Fruit fly (Drosophila melanogaster) ovary, adult (tissue): ENCODE data around the gene CG4783.

Experiments
- CG17801 ChIP-seq: fragments of 200-800 bp; optimal IDR thresholded peaks from 2 replicates; lab custom pipeline; 2019; ENCODE audit warnings: missing biosample characterization, mild to moderate bottlenecking, missing genetic modification characterization, moderate library complexity; ENCODE audit not compliant: partially characterized antibody

CG4783 gene

DNA sequence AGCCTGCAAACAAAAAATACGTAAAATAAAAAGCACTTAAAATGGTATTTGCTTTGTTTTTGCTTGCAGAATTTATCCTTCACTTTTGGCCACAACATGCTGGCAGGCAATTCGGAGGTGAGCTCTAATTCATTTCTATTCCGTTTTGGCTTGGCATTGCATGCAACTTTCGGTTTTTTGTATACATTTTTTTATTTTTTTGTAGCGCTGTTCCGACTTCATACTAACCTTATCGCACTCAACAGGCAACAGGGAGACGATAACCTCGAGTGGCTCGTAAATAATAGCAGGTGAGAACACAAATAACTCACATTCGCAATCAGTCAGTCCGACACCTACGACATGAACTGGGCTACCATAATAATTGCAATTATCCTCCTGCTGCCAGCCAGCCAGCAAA lies at the start of gene CG4783:
Gene CG4783 (plus strand): TSS at position 301 of the 400 bp plus-strand sequence.
- no peak for TF ChIP-seq CG17801

DNA sequence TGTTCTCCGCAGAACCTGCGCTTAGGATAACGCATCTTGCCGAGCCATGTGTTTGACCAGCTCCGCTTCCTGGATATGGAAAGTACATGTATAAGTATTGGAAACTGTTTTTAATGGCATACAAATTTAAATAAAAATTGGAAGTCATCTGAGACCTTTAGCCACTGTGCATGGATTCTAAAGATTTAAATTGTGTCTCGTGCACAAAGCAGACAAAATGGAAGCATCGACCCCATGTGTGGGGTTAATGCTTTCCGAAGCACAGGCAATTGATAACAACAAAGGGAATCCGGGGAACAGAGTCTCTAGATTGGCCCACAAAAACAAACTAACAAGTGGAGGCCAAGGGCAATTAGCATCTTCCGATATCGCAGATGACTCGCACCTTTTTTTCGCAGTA lies 46.5 kb upstream of the CG4783 start:
- no peak for TF ChIP-seq CG17801

DNA sequence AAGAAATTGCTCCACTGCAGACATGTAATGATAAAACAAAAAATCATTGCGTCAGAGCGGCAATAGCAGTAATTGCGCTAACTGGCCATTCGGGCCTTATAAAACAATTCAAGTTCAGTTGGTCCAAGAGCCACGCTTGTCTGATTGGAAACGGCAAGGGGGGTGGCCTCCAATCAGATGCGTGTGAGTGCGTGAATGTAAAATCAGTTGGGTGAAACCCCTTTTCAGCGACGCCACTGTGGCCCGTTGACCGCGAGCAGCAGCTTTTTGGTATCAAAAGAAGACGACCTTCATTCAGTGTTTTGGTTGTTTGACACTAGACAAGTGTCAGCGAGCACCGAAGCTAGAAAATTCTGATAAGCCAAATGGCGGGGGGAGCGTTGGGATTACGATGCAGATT lies 45.9 kb upstream of the CG4783 start:
- TF ChIP-seq CG17801, result no peak

DNA sequence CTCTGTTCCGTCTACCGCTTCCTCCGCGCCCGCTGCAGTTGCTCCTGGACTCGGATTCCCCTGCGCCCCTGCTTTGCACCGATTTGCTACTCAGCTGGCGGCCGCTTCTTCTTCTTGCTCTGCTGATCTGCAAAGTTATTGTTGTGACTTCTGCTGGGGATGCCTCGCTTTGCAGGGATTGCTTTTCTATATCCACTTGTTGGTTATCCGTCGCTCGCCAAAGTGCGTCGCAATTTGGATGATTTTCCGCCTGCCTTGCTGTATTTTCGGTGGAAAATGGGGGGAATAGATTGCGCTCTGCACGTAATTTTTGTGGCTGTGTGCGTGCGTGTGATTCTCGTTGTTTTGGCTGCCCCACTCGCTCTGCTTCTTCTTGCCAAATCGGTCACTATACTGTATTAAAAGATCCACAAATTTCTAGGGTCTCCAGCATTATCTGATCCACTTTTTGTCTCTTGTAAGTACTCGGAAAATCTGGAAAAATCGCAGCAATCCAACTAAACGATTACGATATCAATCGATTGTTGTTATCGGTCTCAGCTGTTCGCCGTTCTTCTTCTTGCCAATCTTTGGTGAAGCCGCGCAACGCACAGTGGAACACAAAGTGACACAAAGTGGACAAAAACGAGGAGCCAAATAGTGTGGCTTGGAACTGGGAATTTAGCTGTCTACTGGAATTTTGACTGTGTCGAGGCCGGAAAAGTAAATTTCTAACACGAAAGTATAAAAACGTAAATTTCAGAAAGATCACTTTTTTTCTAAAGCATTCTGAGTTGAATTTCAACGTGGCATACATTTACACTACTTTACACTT lies 45.1 kb upstream of the CG4783 start, which contains the start of gene ClpX:
Gene ClpX (minus strand): TSS at position 764 of the 814 bp plus-strand sequence.
- peak; percentile 54 for TF ChIP-seq CG17801

DNA sequence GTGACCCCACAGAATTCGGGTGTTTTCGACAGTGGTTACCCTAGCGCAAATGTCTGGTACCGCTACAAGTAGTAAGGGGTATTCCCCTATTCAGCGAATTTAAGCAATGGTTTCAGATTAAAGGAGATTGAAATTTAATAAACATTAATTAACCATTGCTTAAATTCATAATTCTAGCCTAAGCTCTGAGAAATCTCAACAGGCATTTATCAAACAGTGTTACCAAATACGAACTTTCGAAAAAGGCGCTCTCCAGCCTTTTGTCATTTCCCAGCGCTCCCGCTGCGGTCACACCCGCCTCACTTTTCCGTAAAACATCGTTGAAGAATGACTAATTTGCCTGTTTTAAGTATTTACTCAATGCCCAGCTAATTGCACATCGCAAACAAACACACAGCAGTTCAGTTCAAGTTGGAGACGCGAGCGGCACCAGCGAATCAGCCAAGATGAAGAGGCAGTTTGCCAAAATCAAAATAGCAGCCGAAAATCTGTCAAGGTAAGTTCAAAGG lies 43.3 kb upstream of the CG4783 start, which contains the start of the genes Surf6 and RhoGAP92B:
Gene Surf6 (minus strand): TSS at position 4 of the 509 bp plus-strand sequence.
Gene RhoGAP92B (plus strand): TSS at position 300 of the 509 bp plus-strand sequence.
- peak; percentile 72 for TF ChIP-seq CG17801

DNA sequence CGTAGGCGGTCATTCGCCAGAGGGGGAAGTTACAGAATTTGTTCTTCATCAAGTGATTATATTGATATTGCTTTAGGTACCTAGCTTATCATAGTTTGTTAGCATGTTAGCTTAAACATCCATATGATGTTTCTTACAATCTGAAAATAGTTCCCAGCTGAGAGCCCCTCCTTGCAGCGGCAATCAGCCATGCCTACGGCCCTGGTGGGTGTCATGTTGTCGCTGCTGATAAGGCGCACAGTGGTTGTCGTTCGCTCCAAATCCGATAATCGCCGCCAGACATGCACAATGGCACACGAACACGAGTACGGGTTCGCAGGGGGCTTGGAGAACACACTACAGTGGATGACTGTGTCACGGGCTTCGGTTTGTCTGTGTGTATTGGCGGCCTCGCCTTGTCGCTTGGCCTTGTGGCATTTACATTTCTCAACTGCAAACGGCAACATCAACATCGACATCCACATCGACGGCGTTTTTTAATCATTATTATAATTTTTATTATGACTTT lies 42.3 kb upstream of the CG4783 start:
- TF ChIP-seq CG17801, result peak; percentile 47

DNA sequence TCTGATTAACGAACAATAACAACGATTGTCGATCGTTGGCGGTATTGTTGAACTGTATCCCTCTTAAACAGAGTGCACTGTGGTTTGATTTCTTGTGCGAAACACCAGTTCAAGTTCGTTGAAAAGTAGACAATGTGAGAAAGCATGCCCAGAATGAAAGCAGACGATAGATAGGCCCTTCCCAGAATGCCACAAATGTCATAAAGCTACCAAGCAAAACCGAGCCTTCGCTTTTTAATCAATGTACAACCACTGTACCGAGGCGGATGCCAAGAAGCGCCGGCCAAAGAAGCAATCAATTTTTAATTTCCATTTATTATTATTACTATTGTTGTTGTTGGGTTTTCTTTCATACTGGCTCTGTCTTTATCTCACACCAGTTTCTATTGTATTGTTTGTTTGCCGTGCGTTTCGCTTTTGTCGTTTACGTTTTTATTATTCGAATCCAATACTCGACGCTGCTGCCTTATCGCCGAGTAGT lies 39.3 kb upstream of the CG4783 start:
- TF ChIP-seq CG17801, result no peak

DNA sequence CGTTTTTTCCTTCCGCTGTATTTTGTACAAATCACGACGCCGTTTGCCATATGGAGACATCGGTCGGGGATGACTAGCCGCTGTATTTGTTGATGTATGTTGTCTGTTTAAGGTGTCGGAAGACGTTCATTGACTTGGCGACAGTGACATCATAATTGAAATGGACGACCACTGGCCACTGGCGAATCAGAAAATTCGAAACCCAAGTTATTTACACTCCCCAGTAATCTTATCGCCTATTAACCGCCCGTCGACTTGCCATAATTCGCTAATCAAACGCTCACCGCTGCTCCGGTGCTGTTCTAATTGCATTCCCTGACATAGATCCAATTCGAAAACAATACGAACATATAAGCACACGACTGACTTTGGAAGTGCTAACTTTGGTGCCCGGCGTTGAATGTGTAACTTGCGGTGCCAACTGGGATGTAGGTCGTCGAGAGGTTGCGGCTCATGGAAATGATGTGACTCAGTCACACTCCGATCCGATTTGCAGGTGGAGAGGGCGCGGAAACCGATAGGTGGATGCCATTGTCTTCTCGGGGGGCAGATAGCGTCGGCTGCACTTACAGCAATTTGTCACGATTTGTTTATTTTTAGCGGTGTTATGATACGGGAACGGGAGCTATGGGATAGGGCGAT lies 38.6 kb upstream of the CG4783 start:
- no peak for TF ChIP-seq CG17801

DNA sequence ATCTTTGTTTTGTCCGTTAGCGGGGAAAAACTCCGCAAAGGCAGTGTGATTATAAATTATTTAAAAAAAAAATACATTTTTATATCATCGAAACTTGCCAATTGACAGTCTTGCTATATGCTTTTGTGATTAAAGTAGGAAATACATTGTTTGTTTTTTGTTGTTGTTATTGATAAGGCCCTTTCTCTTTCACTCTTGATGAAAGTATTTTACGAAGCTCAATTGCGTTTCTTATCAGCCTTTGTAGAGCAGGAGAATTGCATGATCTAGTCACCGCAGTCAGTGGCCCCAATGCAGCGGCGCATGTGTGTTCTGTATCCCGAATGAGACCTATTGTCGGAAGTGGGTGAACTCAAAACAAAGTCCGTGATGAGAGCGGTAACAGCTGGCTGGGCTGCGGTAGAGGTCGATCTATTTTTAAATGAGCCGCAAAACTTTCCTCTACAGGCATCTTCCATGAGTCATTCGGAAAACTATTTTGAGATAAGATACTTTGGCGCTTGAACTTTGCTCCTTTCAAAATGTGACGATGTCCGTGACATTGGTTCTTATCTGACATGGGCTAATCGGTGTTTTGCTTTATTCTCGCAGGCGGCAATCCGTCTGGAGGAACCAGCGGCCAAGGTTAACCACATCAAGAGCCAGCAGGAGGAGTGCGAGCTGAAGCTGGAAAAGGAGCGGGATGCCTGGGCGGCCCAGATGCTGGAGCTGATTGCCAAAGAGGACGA lies 37.8 kb upstream of the CG4783 start:
- no peak for TF ChIP-seq CG17801

DNA sequence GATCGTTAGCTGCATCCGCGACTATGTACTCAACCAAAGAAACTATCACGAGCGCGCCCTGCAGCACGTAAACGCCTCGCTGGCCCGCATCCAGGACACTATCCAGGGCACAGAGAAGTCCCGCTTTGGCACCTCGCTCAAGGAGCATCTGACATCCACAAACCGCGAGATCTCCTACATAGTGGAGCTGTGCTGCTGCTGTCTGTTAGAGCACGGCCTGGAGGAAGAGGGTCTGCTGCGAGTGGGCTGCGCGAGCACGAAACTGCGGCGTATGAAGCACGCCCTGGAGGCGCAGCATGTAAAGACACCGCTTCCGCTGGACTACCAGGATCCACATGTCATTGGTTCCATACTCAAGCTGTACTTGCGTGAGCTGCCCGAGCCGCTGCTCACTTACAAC lies 37.2 kb upstream of the CG4783 start:
- TF ChIP-seq CG17801, result no peak

DNA sequence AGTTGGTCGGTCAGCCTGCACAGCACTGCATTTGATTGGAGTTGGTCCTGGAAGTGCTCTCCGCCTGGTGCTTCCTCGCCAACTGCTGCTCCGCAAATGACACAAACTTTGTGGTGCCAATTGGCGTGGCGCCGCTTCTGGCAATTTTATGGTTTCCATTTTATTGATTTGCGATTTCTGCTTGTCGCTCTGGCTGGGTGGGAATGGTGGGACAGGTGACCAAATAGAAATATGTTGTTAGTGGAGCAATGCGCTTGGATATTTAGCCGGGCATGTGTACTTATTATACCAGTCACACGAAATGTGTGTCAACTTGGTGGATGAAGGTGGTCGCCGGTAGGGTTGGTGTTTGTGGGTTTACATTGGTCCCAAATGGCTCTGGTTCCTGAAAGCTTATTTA lies 32.9 kb upstream of the CG4783 start, which contains the start of the genes Xport-A and Xport-B:
Gene Xport-A (minus strand): TSS at position 101 of the 400 bp plus-strand sequence.
Gene Xport-B (minus strand): TSS at position 101 of the 400 bp plus-strand sequence.
- no peak for TF ChIP-seq CG17801

DNA sequence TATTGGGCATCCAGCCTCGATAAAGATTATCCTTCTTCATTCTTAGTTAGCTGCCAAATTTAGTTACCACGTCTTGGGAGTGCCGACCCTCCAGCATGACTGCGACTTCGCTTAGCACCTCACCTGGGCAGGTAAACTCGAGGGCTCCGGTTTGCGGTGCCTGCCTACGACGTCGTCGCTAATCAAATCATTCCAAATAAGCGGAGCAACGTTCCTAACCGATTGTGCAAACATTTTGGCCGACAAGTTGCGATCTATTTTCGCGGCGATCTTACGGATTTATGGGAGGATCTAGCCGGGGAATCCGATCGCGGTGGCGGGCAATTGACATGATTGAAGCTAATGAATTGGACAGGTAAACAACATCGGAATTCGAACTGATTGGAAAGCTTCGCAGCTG lies 30.5 kb upstream of the CG4783 start, which contains the start of gene CG4465:
Gene CG4465 (minus strand): TSS at position 101 of the 400 bp plus-strand sequence.
- no peak for TF ChIP-seq CG17801

DNA sequence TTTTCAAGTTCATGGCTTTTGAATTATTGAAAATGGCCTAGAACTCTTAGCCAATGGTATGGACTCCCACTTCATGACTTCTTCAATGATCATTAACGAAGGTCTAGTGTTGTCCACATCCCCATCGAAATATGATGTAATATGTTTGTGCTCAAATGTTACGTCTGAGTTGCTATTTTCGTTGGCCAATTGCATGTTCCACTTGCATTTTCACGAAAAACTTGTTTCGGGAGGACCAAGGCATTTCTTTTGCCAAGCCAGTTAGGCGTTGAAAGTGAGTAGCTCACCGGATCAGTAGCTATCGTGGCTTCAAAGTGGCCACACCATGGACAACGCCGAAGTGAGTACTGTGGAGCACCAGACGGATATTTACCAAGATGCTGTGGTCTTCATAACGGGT lies 30.0 kb upstream of the CG4783 start, which contains the start of gene CG4770:
Gene CG4770 (plus strand): TSS at position 301 of the 400 bp plus-strand sequence.
- no peak for TF ChIP-seq CG17801

DNA sequence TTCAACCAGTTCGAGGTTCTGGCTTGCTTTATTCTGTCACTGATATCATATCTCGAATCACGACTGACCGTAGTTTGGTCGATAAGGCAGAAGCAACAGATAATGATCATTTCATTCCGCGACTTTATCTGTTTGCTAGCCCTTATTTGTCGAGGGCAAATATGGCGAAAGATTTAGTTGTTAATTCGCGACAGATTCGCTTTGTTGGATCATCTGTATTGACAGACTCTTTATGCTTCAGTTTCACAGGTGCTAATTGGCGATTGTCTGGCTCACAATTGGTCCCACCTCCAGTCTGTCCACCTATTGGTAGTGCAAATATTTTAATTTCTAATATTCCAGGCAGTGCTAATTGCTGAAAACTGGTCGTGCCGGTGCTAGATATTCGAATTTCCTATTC lies 23.9 kb upstream of the CG4783 start:
- TF ChIP-seq CG17801, result peak; percentile 4

DNA sequence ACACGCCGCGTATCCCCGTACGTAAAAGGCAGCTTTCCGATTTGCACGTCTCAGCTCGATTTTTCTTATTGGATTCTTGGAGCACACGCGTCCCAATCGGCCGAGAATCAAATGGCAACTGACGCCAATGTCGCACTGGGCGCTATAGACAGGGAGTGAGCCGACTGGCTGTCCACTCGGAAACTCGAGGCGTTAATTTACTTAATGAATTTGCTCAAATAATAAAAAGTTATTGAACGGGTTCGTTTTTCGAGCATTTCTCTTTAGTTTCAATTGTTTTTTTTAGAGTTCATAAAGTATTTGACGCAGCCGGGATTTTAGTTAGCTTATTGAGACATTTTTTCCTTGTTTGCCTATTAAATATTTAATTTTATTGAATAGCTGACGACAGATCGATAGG lies 23.0 kb upstream of the CG4783 start, which contains the start of gene CG4462:
Gene CG4462 (minus strand): TSS at position 101 of the 400 bp plus-strand sequence.
- TF ChIP-seq CG17801, result no peak

DNA sequence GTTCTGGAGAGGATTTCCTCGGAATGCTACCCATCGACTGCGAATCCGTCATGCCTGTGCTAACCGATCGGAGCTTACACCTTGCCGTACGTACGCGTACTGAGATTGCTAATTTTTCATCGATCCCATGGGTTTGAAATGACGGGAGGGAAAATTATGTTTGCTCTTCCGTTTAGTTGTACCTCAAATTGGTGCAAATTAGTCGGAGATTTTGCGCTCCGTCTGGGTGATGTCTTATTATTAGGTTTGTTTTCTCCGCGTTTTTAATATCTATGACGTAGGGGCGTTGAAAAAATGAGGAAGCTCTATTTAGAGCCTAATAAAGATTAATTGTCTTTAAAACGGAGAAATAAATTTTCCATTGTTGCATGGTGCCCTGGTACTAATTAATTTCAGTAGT lies 19.7 kb upstream of the CG4783 start, which contains the start of gene CG4459:
Gene CG4459 (minus strand): TSS at position 101 of the 400 bp plus-strand sequence.
- TF ChIP-seq CG17801, result no peak
